Worm (Caenorhabditis elegans) whole organism, L1 larva: ENCODE measurements around the gene T05A8.6.

Source experiments
- Y116A8C.19 ChIP-seq: sonication (generic microtip); optimal IDR thresholded peaks from 2 replicates; lab custom pipeline; 2016; ENCODE audit warnings: missing compliant biosample characterization, missing genetic modification characterization, borderline replicate concordance
- aly-2 ChIP-seq: fragments of 150-350 bp; optimal IDR thresholded peaks from 2 replicates; lab custom pipeline; 2014; ENCODE audit warnings: missing biosample characterization, missing genetic modification characterization
- ama-1 ChIP-seq: fragments of 150-350 bp; optimal IDR thresholded peaks from 2 replicates; lab custom pipeline; 2014
- ceh-8 ChIP-seq: fragments of 200-800 bp; sonication (Bioruptor generic); optimal IDR thresholded peaks from 2 replicates; lab custom pipeline; 2018; ENCODE audit warnings: mild to moderate bottlenecking, missing genetic modification characterization, moderate library complexity, missing compliant biosample characterization
- ceh-82 ChIP-seq, 3 experiments: fragments of 150-350 bp in 1 of 3; sonication (generic microtip) in 2 of 3; optimal IDR thresholded peaks; 2 replicates each; lab custom pipeline; 2014 to 2017; ENCODE audit warnings: missing biosample characterization in 3 of 3, missing genetic modification characterization in 3 of 3
- dpl-1 ChIP-seq, 3 experiments: fragments of 150-350 bp in 2 of 3; sonication (generic microtip) in 1 of 3; optimal IDR thresholded peaks; 2 replicates each; lab custom pipeline; 2014 to 2017; ENCODE audit warnings: missing biosample characterization in 3 of 3, missing genetic modification characterization in 3 of 3, missing genetic modification reagents in 3 of 3
- efl-1 ChIP-seq, 4 experiments: fragments of 150-350 bp; optimal IDR thresholded peaks in 3 of 4; peaks in 1 of 4; 1 replicate in 1 of 4; 2 replicates in 3 of 4; lab custom pipeline; 2014; ENCODE audit warnings: missing biosample characterization in 2 of 4, missing genetic modification characterization in 2 of 4, missing genetic modification reagents in 2 of 4
- efl-3 ChIP-seq: fragments of 200-800 bp; sonication (Bioruptor generic); optimal IDR thresholded peaks from 2 replicates; lab custom pipeline; 2018; ENCODE audit warnings: mild to moderate bottlenecking, missing genetic modification characterization, missing compliant biosample characterization
- fkh-10 ChIP-seq: sonication (generic microtip); optimal IDR thresholded peaks from 2 replicates; lab custom pipeline; 2017; ENCODE audit warnings: missing biosample characterization, missing genetic modification reagents, missing genetic modification characterization
- fkh-8 ChIP-seq: sonication (generic microtip); optimal IDR thresholded peaks from 2 replicates; lab custom pipeline; 2016; ENCODE audit warnings: mild to moderate bottlenecking, missing genetic modification characterization, missing compliant biosample characterization
- fos-1 ChIP-seq: fragments of 150-350 bp; optimal IDR thresholded peaks from 2 replicates; lab custom pipeline; 2014; ENCODE audit warnings: missing biosample characterization, missing genetic modification characterization
- hlh-17 ChIP-seq: fragments of 200-800 bp; sonication (Bioruptor generic); optimal IDR thresholded peaks from 2 replicates; lab custom pipeline; 2018; ENCODE audit warnings: missing genetic modification characterization, mild to moderate bottlenecking, missing compliant biosample characterization, moderate library complexity, borderline replicate concordance
- hlh-4 ChIP-seq: sonication (generic microtip); optimal IDR thresholded peaks from 2 replicates; lab custom pipeline; 2016; ENCODE audit warnings: mild to moderate bottlenecking, missing genetic modification characterization, missing compliant biosample characterization
- irx-1 ChIP-seq: sonication (generic microtip); optimal IDR thresholded peaks from 2 replicates; lab custom pipeline; 2016; ENCODE audit warnings: missing genetic modification characterization, missing compliant biosample characterization
- isw-1 ChIP-seq: fragments of 200-800 bp; sonication (Bioruptor generic); IDR thresholded peaks from 2 replicates; pipeline ENCODE4 v1.3.6; 2022; ENCODE audit warnings: missing genetic modification characterization, missing compliant biosample characterization
- lin-14 ChIP-seq: fragments of 200-800 bp; sonication (Bioruptor generic); optimal IDR thresholded peaks from 2 replicates; lab custom pipeline; 2018; ENCODE audit warnings: mild to moderate bottlenecking, missing genetic modification characterization, moderate library complexity, missing compliant biosample characterization
- lin-35 ChIP-seq, 2 experiments: fragments of 150-350 bp; optimal IDR thresholded peaks; 2 replicates each; lab custom pipeline; 2014; ENCODE audit warnings: missing biosample characterization in 2 of 2, missing genetic modification characterization in 2 of 2, missing genetic modification reagents in 2 of 2
- lin-39 ChIP-seq: fragments of 150-350 bp; optimal IDR thresholded peaks from 2 replicates; lab custom pipeline; 2014; ENCODE audit warnings: missing biosample characterization, missing genetic modification reagents, missing genetic modification characterization
- lir-3 ChIP-seq: sonication (generic microtip); optimal IDR thresholded peaks from 2 replicates; lab custom pipeline; 2016; ENCODE audit warnings: mild to moderate bottlenecking, missing genetic modification characterization, moderate library complexity, missing compliant biosample characterization; ENCODE audit not compliant: poor library complexity
- lsy-2 ChIP-seq, 2 experiments: fragments of 150-350 bp; optimal IDR thresholded peaks; 2 replicates each; lab custom pipeline; 2014; ENCODE audit warnings: missing biosample characterization in 2 of 2, missing genetic modification characterization in 2 of 2
- mep-1 ChIP-seq: fragments of 150-350 bp; optimal IDR thresholded peaks from 2 replicates; lab custom pipeline; 2014; ENCODE audit warnings: missing biosample characterization, missing genetic modification characterization
- nhr-47 ChIP-seq: sonication (generic microtip); optimal IDR thresholded peaks from 2 replicates; lab custom pipeline; 2016; ENCODE audit warnings: mild to moderate bottlenecking, missing genetic modification characterization, moderate library complexity, missing compliant biosample characterization
- nhr-71 ChIP-seq: sonication (generic microtip); optimal IDR thresholded peaks from 2 replicates; lab custom pipeline; 2016; ENCODE audit warnings: mild to moderate bottlenecking, missing genetic modification characterization, moderate library complexity, missing compliant biosample characterization
- nhr-77 ChIP-seq: fragments of 150-350 bp; optimal IDR thresholded peaks from 2 replicates; lab custom pipeline; 2014; ENCODE audit warnings: missing biosample characterization, missing genetic modification characterization
- nhr-85 ChIP-seq: sonication (generic microtip); peaks from one replicate; lab custom pipeline; 2016; ENCODE audit warnings: missing genetic modification characterization, inconsistent platforms, missing compliant biosample characterization
- pax-3 ChIP-seq: fragments of 200-800 bp; sonication (Bioruptor generic); optimal IDR thresholded peaks from 2 replicates; lab custom pipeline; 2018; ENCODE audit warnings: mild to moderate bottlenecking, missing genetic modification characterization, moderate library complexity, missing compliant biosample characterization
- pqm-1 ChIP-seq: sonication (generic microtip); optimal IDR thresholded peaks from 3 replicates; lab custom pipeline; 2017; ENCODE audit warnings: missing biosample characterization, missing genetic modification characterization
- rnt-1 ChIP-seq: sonication (generic microtip); optimal IDR thresholded peaks from 2 replicates; lab custom pipeline; 2016; ENCODE audit warnings: mild to moderate bottlenecking, missing genetic modification characterization, moderate library complexity, missing compliant biosample characterization
- skn-1 ChIP-seq: fragments of 150-350 bp; optimal IDR thresholded peaks from 2 replicates; lab custom pipeline; 2014; ENCODE audit warnings: missing biosample characterization, missing genetic modification characterization
- snu-23 ChIP-seq: sonication (generic microtip); optimal IDR thresholded peaks from 2 replicates; lab custom pipeline; 2016; ENCODE audit warnings: missing genetic modification characterization, missing compliant biosample characterization
- sptf-1 ChIP-seq: fragments of 150-350 bp; optimal IDR thresholded peaks from 2 replicates; lab custom pipeline; 2014; ENCODE audit warnings: missing biosample characterization, missing genetic modification characterization
- swsn-7 ChIP-seq: sonication (generic microtip); optimal IDR thresholded peaks from 2 replicates; lab custom pipeline; 2016; ENCODE audit warnings: missing genetic modification characterization, missing compliant biosample characterization
- unc-98 ChIP-seq: fragments of 200-800 bp; sonication (Bioruptor generic); IDR thresholded peaks from 2 replicates; pipeline ENCODE4 v1.3.6; 2022; ENCODE audit warnings: missing genetic modification characterization, missing compliant biosample characterization
- xbp-1 ChIP-seq: sonication (generic microtip); optimal IDR thresholded peaks from 2 replicates; lab custom pipeline; 2016; ENCODE audit warnings: missing genetic modification characterization, missing compliant biosample characterization

T05A8.6 gene

ce11 chrII:2735192-2735591 lies 4.3 kb downstream of the T05A8.6 start, which contains the start of gene wdr-31:
TSS of gene wdr-31 (minus strand) at chrII:2735292.
- no peak for TF ChIP-seq snu-23
- TF ChIP-seq efl-3 (GFP tag; lab: Kevin White, UChicago): no peak
- no peak for TF ChIP-seq xbp-1 (tag; lab: Kevin White, UChicago)
- TF ChIP-seq fkh-8 (tag; lab: Kevin White, UChicago): peak; percentile 39
- no peak for TF ChIP-seq ama-1 (lab: Kevin White, UChicago)
- no peak for TF ChIP-seq skn-1
- no peak for TF ChIP-seq fos-1

ce11 chrII:2734735-2735134 lies 4.8 kb downstream of the T05A8.6 start:
- TF ChIP-seq fkh-8 (tag; lab: Kevin White, UChicago) (peak; percentile 5), lin-39 (tag; lab: Kevin White, UChicago) (no peak), mep-1 (tag; lab: Kevin White, UChicago) (peak; percentile 22), ceh-82 (tag; optimal IDR thresholded peaks at IDR 0.05; lab: Kevin White, UChicago) (peak in 1 of 3 experiments; percentile 61), isw-1 (no peak), rnt-1 (tag; lab: Kevin White, UChicago) (peak; percentile 51), efl-1 (optimal IDR thresholded peaks at IDR 0.05; lab: Kevin White, UChicago) (peak; percentile 40 to 44), efl-1 (GFP tag; optimal IDR thresholded peaks at IDR 0.05 in 1 of 2; lab: Kevin White, UChicago) (peak; percentile 0 to 93), hlh-4 (tag; lab: Kevin White, UChicago) (no peak), swsn-7 (tag; lab: Kevin White, UChicago) (peak; percentile 7), dpl-1 (GFP tag; optimal IDR thresholded peaks at IDR 0.05; lab: Kevin White, UChicago) (peak in 2 of 3 experiments; percentile 12 to 21), pqm-1 (tag; lab: Kevin White, UChicago) (no peak), lin-14 (GFP tag; lab: Kevin White, UChicago) (peak; percentile 88), lsy-2 (tag; optimal IDR thresholded peaks at IDR 0.05; lab: Kevin White, UChicago) (peak in 1 of 2 experiments; percentile 38), nhr-71 (peak; percentile 44), lin-35 (GFP tag; optimal IDR thresholded peaks at IDR 0.05; lab: Kevin White, UChicago) (peak in 1 of 2 experiments; percentile 4), snu-23 (peak; percentile 33), nhr-47 (tag; lab: Kevin White, UChicago) (peak; percentile 19), nhr-85 (tag; lab: Kevin White, UChicago) (peak; percentile 53)
- TF ChIP-seq, all 84 proteins: peak for 14

DNA sequence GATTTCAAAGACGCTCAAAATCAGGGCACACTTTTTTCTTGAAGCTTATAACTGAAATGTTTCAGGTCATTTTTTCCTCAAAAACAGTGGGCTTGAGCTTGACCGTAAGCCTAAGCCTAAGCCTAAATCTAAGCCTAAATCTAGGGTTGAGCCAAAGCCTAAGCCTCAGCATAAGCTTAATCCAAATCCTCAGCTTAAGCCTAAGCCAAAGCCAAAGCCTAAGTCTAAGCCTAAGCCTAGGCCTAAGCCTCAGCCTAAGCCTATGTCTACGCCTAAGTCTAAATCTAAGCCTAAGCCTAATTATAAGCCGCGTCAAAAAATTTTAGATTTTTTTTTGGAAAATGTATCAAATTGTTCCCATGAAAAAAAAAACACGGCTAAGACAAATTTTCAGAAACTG lies 5.3 kb downstream of the T05A8.6 start:
- no peak for TF ChIP-seq nhr-77 (tag; lab: Kevin White, UChicago)
- no peak for TF ChIP-seq aly-2 (tag; lab: Kevin White, UChicago)
- no peak for TF ChIP-seq lin-14 (GFP tag; lab: Kevin White, UChicago)
- TF ChIP-seq hlh-4 (tag; lab: Kevin White, UChicago): no peak
- TF ChIP-seq pax-3 (tag; lab: Kevin White, UChicago): no peak
- no peak for TF ChIP-seq unc-98 (GFP tag; lab: Robert Waterston, UW)
- no peak for TF ChIP-seq efl-1 (optimal IDR thresholded peaks at IDR 0.05; lab: Kevin White, UChicago)
- TF ChIP-seq efl-1 (GFP tag; optimal IDR thresholded peaks at IDR 0.05 in 1 of 2; lab: Kevin White, UChicago): no peak
- no peak for TF ChIP-seq skn-1
- no peak for TF ChIP-seq lir-3 (tag; lab: Kevin White, UChicago)
- no peak for TF ChIP-seq Y116A8C.19 (tag; lab: Kevin White, UChicago)

DNA sequence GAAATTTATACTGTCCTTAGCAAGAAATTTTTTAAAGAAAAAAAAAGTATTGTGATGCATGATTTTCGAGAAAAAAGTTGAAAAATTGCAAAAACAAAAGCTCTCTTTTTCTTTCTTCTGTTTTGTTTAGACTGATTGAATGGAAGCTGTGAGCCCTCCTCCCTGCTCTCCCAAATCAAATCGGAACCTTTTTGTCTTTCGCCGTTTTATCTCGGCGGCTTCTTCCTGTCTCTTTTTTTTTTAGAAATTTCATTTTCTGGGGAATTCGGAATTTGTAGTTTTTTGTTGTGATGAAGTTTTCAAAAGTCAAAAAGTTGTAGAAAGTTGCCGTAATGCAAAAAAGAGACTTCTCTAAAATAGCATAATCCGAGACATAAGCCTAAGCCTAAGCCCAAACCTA lies 8.9 kb downstream of the T05A8.6 start:
- TF ChIP-seq isw-1: no peak
- no peak for TF ChIP-seq ceh-8 (GFP tag; lab: Kevin White, UChicago)
- TF ChIP-seq lin-14 (GFP tag; lab: Kevin White, UChicago): peak; percentile 34
- no peak for TF ChIP-seq sptf-1 (tag; lab: Kevin White, UChicago)
- no peak for TF ChIP-seq irx-1
- TF ChIP-seq fkh-10 (GFP tag; lab: Kevin White, UChicago): peak; percentile 63
- no peak for TF ChIP-seq hlh-17 (GFP tag; lab: Kevin White, UChicago)
